Worm (Caenorhabditis elegans) whole organism, late embryonic: ENCODE data around the gene ipla-1.

Experiments
- dmd-4 ChIP-seq: sonication (generic microtip); optimal IDR thresholded peaks from 2 replicates; lab custom pipeline; 2016; ENCODE audit warnings: borderline replicate concordance, missing genetic modification characterization, missing compliant biosample characterization
- npax-4 ChIP-seq: sonication (generic microtip); optimal IDR thresholded peaks from 2 replicates; lab custom pipeline; 2016; ENCODE audit warnings: missing genetic modification characterization, missing compliant biosample characterization
- pqm-1 ChIP-seq: sonication (generic microtip); optimal IDR thresholded peaks from 2 replicates; lab custom pipeline; 2016; ENCODE audit warnings: missing genetic modification characterization, missing compliant biosample characterization
- unc-86 ChIP-seq: sonication (generic microtip); optimal IDR thresholded peaks from 2 replicates; lab custom pipeline; 2016; ENCODE audit warnings: missing genetic modification characterization, missing compliant biosample characterization

- TF ChIP-seq npax-4 (tag; lab: Kevin White, UChicago) (no peak), dmd-4 (no peak), unc-86 (tag; lab: Kevin White, UChicago) (no peak), pqm-1 (tag; lab: Kevin White, UChicago) (no peak)
Measured at ce11 chrII:4640748-4641147, 39.6 kb upstream of the ipla-1 start.
